Worm (Caenorhabditis elegans): Measurements from ENCODE around the gene H01M10.1.

DNA sequence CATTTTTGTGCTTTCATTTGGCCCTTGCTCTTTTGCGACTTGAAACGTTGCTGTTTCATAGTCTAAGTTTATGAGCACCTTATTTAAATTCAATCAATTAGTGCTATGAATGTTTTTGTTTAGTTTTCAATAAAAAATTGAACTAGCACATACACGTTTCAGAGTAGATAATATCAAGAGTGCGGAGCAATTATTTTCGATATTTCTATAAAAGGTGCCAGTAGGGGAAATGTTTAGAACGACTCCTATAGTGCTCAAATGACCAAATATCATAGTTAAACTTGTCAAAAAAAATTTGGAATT lies 15.3 kb upstream of the H01M10.1 start:
- TF ChIP-seq ztf-23 (GFP tag; IDR thresholded peaks at IDR 0.05) (no peak), med-1 (GFP tag; optimal IDR thresholded peaks at IDR 0.05; ENCODE audit: insufficient read depth) (no peak)
